Worm (Caenorhabditis elegans) whole organism, L3 larva: Measurements from ENCODE around the gene polh-1.

Source experiments
- eor-1 ChIP-seq, 2 experiments: fragments of 150-350 bp; optimal IDR thresholded peaks; 2 replicates each; lab custom pipeline; 2014 to 2018; ENCODE audit warnings: missing biosample characterization in 2 of 2, missing genetic modification characterization in 2 of 2
- nhr-77 ChIP-seq: fragments of 150-350 bp; optimal IDR thresholded peaks from 2 replicates; lab custom pipeline; 2014; ENCODE audit warnings: missing biosample characterization, missing genetic modification characterization
- pha-4 ChIP-seq: fragments of 150-350 bp; optimal IDR thresholded peaks from 2 replicates; lab custom pipeline; 2014; ENCODE audit warnings: missing biosample characterization, missing genetic modification reagents, missing genetic modification characterization

DNA sequence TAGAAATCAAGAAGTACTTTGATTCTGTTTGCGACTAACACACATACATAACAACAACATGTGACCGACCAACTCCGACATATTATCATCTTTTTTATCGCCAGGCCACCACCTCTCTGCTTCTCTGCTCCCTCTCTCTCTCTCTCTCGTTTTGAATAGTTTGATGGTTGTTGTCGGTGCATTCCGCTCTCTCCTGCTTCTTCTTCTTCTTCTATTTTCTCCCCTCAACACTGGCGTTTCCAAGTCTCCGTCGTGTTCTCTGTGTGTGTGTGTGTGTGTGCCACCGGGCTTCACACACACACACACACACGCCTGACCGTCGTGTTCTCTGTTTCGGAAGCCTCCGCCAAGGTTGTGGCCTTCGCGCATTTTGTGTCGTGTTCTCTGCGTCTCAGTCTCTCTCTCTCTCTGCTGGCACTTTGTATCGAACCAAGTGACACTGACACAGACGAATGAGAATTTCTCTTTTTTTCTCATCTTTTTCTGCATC, 25.0 kb downstream of the polh-1 start:
- TF ChIP-seq nhr-77 (tag; lab: Kevin White, UChicago) (peak; percentile 80), eor-1 (tag; optimal IDR thresholded peaks at IDR 0.05; lab: Kevin White, UChicago) (peak in 1 of 2 experiments; percentile 25), pha-4 (peak; percentile 99)
